Worm (Caenorhabditis elegans) whole organism, L4 larva: ENCODE measurements around the gene fust-1.

Experiments
- aly-2 ChIP-seq: sonication (generic microtip); optimal IDR thresholded peaks from 2 replicates; lab custom pipeline; 2018; ENCODE audit warnings: missing biosample characterization, missing genetic modification characterization
- ama-1 ChIP-seq: fragments of 150-350 bp; optimal IDR thresholded peaks from 2 replicates; lab custom pipeline; 2014; ENCODE audit warnings: inconsistent platforms, mixed read lengths
- dve-1 ChIP-seq: sonication (generic microtip); optimal IDR thresholded peaks from 2 replicates; lab custom pipeline; 2017; ENCODE audit warnings: antibody characterized with exemption, mild to moderate bottlenecking, missing genetic modification characterization, missing compliant biosample characterization; ENCODE audit not compliant: insufficient read depth
- fkh-10 ChIP-seq: fragments of 150-350 bp; optimal IDR thresholded peaks from 2 replicates; lab custom pipeline; 2014; ENCODE audit warnings: missing biosample characterization, missing genetic modification reagents, missing genetic modification characterization
- hlh-11 ChIP-seq: fragments of 200-800 bp; sonication (Bioruptor generic); optimal IDR thresholded peaks from 2 replicates; lab custom pipeline; 2018; ENCODE audit warnings: mild to moderate bottlenecking, missing genetic modification characterization, missing compliant biosample characterization
- lsy-2 ChIP-seq, 2 experiments: fragments of 150-350 bp in 1 of 2; sonication (generic microtip) in 1 of 2; optimal IDR thresholded peaks; 2 replicates each; lab custom pipeline; 2014 to 2017; ENCODE audit warnings: missing biosample characterization in 2 of 2, missing genetic modification characterization in 2 of 2
- mxl-3 ChIP-seq: fragments of 200-800 bp; sonication (Bioruptor generic); optimal IDR thresholded peaks from 2 replicates; lab custom pipeline; 2018; ENCODE audit warnings: mild to moderate bottlenecking, missing genetic modification characterization, missing compliant biosample characterization
- nhr-10 ChIP-seq: fragments of 150-350 bp; optimal IDR thresholded peaks from 2 replicates; lab custom pipeline; 2014; ENCODE audit warnings: missing biosample characterization, missing genetic modification characterization
- nhr-102 ChIP-seq: sonication (generic microtip); optimal IDR thresholded peaks from 2 replicates; lab custom pipeline; 2016; ENCODE audit warnings: mild to moderate bottlenecking, missing genetic modification characterization, moderate library complexity, missing compliant biosample characterization
- snpc-1.2 ChIP-seq: fragments of 200-800 bp; sonication (Bioruptor generic); IDR thresholded peaks from 2 replicates; pipeline ENCODE4 v1.3.6; 2022; ENCODE audit warnings: missing genetic modification reagents, missing genetic modification characterization, missing compliant biosample characterization
- snpc-4 ChIP-seq: fragments of 150-350 bp; optimal IDR thresholded peaks from 2 replicates; lab custom pipeline; 2014; ENCODE audit warnings: missing biosample characterization, missing genetic modification characterization
- unc-130 ChIP-seq: sonication (generic microtip); optimal IDR thresholded peaks from 2 replicates; lab custom pipeline; 2016; ENCODE audit warnings: missing genetic modification reagents, missing genetic modification characterization, missing compliant biosample characterization
- unc-62 ChIP-seq, 3 experiments: fragments of 150-350 bp in 1 of 3; sonication (generic microtip); optimal IDR thresholded peaks in 2 of 3; peaks in 1 of 3; 1 replicate in 1 of 3; 2 replicates in 2 of 3; lab custom pipeline; 2014 to 2017; ENCODE audit warnings: missing biosample characterization in 3 of 3, missing genetic modification characterization in 3 of 3, missing genetic modification reagents in 3 of 3, missing genotype in 1 of 3
- vab-7 ChIP-seq: fragments of 200-800 bp; sonication (Bioruptor generic); IDR thresholded peaks from 2 replicates; pipeline ENCODE4 v1.3.6; 2022; ENCODE audit warnings: missing genetic modification reagents, missing genetic modification characterization, missing compliant biosample characterization

ce11 chrII:7106313-7106712 lies 46.1 kb upstream of the fust-1 start:
- TF ChIP-seq nhr-102 = no peak
- TF ChIP-seq fkh-10 = no peak
- no peak for TF ChIP-seq aly-2 (tag; lab: Kevin White, UChicago)
- TF ChIP-seq unc-130 = no peak
- TF ChIP-seq unc-62 (GFP tag; optimal IDR thresholded peaks at IDR 0.05 in 1 of 2; lab: Kevin White, UChicago) = no peak
- TF ChIP-seq unc-62 (tag; optimal IDR thresholded peaks at IDR 0.05; lab: Kevin White, UChicago) = no peak
- no peak for TF ChIP-seq ama-1
- no peak for TF ChIP-seq dve-1 (tag; lab: Kevin White, UChicago)
- TF ChIP-seq snpc-4 (tag; lab: Kevin White, UChicago) = no peak
- no peak for TF ChIP-seq nhr-10 (tag; lab: Kevin White, UChicago)
- TF ChIP-seq hlh-11 (tag; lab: Kevin White, UChicago) = no peak
- TF ChIP-seq lsy-2 (tag; optimal IDR thresholded peaks at IDR 0.05; lab: Kevin White, UChicago) = no peak
- no peak for TF ChIP-seq mxl-3 (GFP tag; lab: Kevin White, UChicago)
- TF ChIP-seq snpc-1.2 (GFP tag; lab: Robert Waterston, UW) = no peak
- TF ChIP-seq vab-7 = no peak
